Worm (Caenorhabditis elegans): ENCODE results near the gene krr-1.

Gene krr-1

DNA sequence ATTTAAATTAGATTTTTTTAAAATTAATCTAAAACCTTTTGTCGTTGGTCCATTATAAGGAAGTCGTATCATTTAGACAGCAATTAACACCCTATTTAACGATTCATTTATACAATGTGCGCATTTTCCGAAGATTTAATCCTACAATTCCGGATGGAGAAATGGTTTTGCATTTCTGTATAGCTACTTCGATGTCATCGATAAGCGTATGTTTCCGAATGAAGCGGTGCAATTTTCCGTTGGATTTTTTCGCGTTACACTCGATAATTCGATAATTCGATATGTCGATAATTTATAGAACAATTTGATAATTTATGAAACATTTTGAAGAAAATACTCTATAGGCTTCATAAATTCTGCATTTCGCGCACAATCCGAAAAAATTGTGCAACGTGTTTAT is 44.0 kb downstream of the krr-1 start, which contains the start of gene C13A2.10:
Gene C13A2.10, minus strand, starts transcription at position 101 of the 400 bp plus-strand sequence.
- no peak for TF ChIP-seq Y79H2A.3 (GFP tag; conservative IDR thresholded peaks at IDR 0.05)
- TF ChIP-seq madf-8 (GFP tag; conservative IDR thresholded peaks at IDR 0.05) = no peak
- TF ChIP-seq attf-3 (GFP tag; conservative IDR thresholded peaks at IDR 0.05) = no peak
- no peak for TF ChIP-seq ztf-6 (GFP tag; IDR thresholded peaks at IDR 0.05)
- TF ChIP-seq mxl-1 (tag; optimal IDR thresholded peaks at IDR 0.05) = no peak
- TF ChIP-seq fkh-3 (tag; optimal IDR thresholded peaks at IDR 0.05) = no peak
- TF ChIP-seq F39B2.1 (GFP tag; IDR thresholded peaks at IDR 0.05) = no peak
- TF ChIP-seq nhr-27 (tag; optimal IDR thresholded peaks at IDR 0.05) = no peak

DNA sequence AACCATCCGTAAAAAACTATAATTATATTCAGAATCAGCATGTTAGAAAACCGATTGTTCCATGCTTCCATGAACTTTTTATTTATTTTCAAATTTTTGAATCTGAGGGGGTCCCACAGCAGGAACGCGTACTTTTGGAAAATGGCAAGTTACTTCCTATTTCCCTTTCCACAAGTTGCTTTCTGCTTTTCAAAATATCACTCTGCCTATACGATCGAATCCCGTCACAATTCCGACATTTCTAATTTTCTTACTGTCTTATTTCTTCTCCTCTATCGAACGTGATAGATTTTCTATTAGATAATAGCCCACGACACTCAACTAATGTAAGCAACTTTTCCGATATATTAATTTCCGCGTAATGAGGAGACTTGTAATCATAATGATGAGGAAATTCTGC is 44.5 kb downstream of the krr-1 start, which contains the start of gene C13A2.5:
Gene C13A2.5, plus strand, starts transcription at position 301 of the 400 bp plus-strand sequence.
- TF ChIP-seq T07F8.4 (tag; optimal IDR thresholded peaks at IDR 0.05) = no peak
- no peak for TF ChIP-seq hlh-12 (tag; optimal IDR thresholded peaks at IDR 0.05)
- no peak for TF ChIP-seq lin-54 (GFP tag; optimal IDR thresholded peaks at IDR 0.05)
- TF ChIP-seq hlh-26 (GFP tag; conservative IDR thresholded peaks at IDR 0.05) = no peak
- TF ChIP-seq nhr-80 (tag; optimal IDR thresholded peaks at IDR 0.05) = no peak
- no peak for TF ChIP-seq nhr-120 (GFP tag; IDR thresholded peaks at IDR 0.05)
- no peak for TF ChIP-seq Y67H2A.10 (GFP tag; conservative IDR thresholded peaks at IDR 0.05)
- TF ChIP-seq pha-4 (tag; optimal IDR thresholded peaks at IDR 0.05) = no peak
- TF ChIP-seq gei-17 (GFP tag; optimal IDR thresholded peaks at IDR 0.05) = no peak
- TF ChIP-seq madf-6 (GFP tag; IDR thresholded peaks at IDR 0.05) = no peak

DNA sequence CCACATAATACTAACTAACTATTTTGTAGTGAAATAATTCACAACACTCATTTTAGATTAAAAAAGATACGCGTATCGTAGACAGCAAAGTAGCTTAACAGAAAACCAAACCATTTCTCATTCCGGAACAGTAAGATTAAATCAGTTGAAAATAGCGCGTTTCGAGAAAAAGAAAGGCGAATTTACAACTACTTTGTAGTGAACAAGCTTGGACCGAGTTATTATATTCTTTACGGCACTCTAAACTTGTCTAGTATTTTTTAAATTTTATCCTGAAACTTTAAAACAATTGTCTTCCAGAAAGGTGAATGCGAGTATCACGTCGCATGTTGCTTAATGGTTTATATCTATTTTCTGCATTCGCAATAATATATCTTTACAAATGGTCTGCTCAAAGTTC is 48.1 kb downstream of the krr-1 start, which contains the start of gene C13A2.4:
Gene C13A2.4, plus strand, starts transcription at position 301 of the 400 bp plus-strand sequence.
- TF ChIP-seq attf-5 (GFP tag; optimal IDR thresholded peaks at IDR 0.05) (no peak), die-1 (tag; optimal IDR thresholded peaks at IDR 0.05) (no peak), madf-10 (tag; optimal IDR thresholded peaks at IDR 0.05) (no peak), nhr-179 (tag; optimal IDR thresholded peaks at IDR 0.05) (no peak), hmg-1.2 (GFP tag; IDR thresholded peaks at IDR 0.05) (no peak), hsf-1 (GFP tag; IDR thresholded peaks at IDR 0.05) (no peak), sea-2 (GFP tag; IDR thresholded peaks at IDR 0.05) (no peak), nfya-2 (GFP tag; IDR thresholded peaks at IDR 0.05) (no peak), sptf-2 (GFP tag; optimal IDR thresholded peaks at IDR 0.05) (no peak), B0035.1 (tag; optimal IDR thresholded peaks at IDR 0.05) (no peak), akir-1 (GFP tag; optimal IDR thresholded peaks at IDR 0.05) (no peak), aptf-3 (GFP tag; IDR thresholded peaks at IDR 0.05) (no peak), nhr-90 (tag; optimal IDR thresholded peaks at IDR 0.05) (no peak), atf-7 (tag; optimal IDR thresholded peaks at IDR 0.05) (no peak)

DNA sequence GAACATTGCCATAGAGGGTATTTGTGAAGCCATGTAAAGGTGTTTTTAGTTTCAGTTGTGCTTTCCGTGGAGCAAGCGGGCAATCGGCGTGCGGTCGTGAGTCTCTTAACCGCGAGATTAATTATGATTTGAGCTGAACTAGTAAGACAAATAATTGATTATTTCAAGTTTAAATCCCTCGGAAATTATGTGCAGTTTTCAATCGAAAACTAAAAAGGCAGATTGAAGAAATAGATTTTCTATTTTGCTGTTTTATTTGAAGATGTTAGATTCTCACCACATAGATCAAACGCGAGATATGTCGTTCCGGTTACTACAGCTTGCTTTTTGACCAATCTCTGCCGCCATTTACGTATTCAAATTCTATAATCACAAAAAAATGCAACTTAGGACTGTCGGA is 51.0 kb downstream of the krr-1 start, which contains the start of gene C13A2.3:
Gene C13A2.3, plus strand, starts transcription at position 301 of the 400 bp plus-strand sequence.
- TF ChIP-seq ceh-40 (GFP tag; IDR thresholded peaks at IDR 0.05) (no peak), madf-6 (GFP tag; IDR thresholded peaks at IDR 0.05) (no peak), ztf-22 (GFP tag; optimal IDR thresholded peaks at IDR 0.05) (no peak), B0261.1 (tag; optimal IDR thresholded peaks at IDR 0.05) (no peak), lsl-1 (GFP tag; optimal IDR thresholded peaks at IDR 0.05) (no peak), egl-18 (GFP tag; IDR thresholded peaks at IDR 0.05) (no peak), snpc-1.1 (tag; optimal IDR thresholded peaks at IDR 0.05; ENCODE audit: insufficient read depth) (no peak), hmg-20 (GFP tag; IDR thresholded peaks at IDR 0.05) (no peak), F52B5.7 (tag; optimal IDR thresholded peaks at IDR 0.05) (no peak), F49E8.2 (tag; optimal IDR thresholded peaks at IDR 0.05; ENCODE audit: insufficient read depth) (no peak), sea-2 (GFP tag; IDR thresholded peaks at IDR 0.05) (no peak), attf-6 (GFP tag; IDR thresholded peaks at IDR 0.05) (no peak), lir-1 (GFP tag; conservative IDR thresholded peaks at IDR 0.05) (no peak), unc-130 (GFP tag; optimal IDR thresholded peaks at IDR 0.05) (no peak)
